Fruit fly (Drosophila melanogaster) whole organism, pupa: ENCODE results near the gene NimC2.
A peak's percentile ranks its signal among the peaks of the same experiment; 100 is the strongest.

Experiments used
- CG10348 ChIP-seq: fragments of 200-800 bp; sonication (Bioruptor generic); IDR thresholded peaks from 2 replicates; pipeline ENCODE4 v1.3.6; 2022; ENCODE audit warnings: missing biosample characterization, missing genetic modification characterization
- CG12605 ChIP-seq: fragments of 200-800 bp; sonication (Bioruptor generic); IDR thresholded peaks from 2 replicates; pipeline ENCODE4 v1.3.6; 2022; ENCODE audit warnings: missing biosample characterization, missing genetic modification characterization
- CG13204 ChIP-seq: fragments of 200-800 bp; sonication (Bioruptor generic); optimal IDR thresholded peaks from 2 replicates; lab custom pipeline; 2018; ENCODE audit warnings: missing biosample characterization, mild to moderate bottlenecking, missing genetic modification characterization, moderate library complexity
- CG14655 ChIP-seq: fragments of 200-800 bp; sonication (Bioruptor generic); optimal IDR thresholded peaks from 3 replicates; lab custom pipeline; 2017; ENCODE audit warnings: mild to moderate bottlenecking, missing biosample characterization, missing genetic modification reagents, missing genetic modification characterization
- CG15710 ChIP-seq: fragments of 200-800 bp; sonication (Bioruptor generic); optimal IDR thresholded peaks from 2 replicates; lab custom pipeline; 2018; ENCODE audit warnings: missing biosample characterization, mild to moderate bottlenecking, missing genetic modification characterization, moderate library complexity
- CG17806 ChIP-seq: fragments of 200-800 bp; sonication (Bioruptor generic); optimal IDR thresholded peaks from 2 replicates; lab custom pipeline; 2018; ENCODE audit warnings: missing biosample characterization, mild to moderate bottlenecking, missing genetic modification characterization, moderate library complexity
- CG32121 ChIP-seq: fragments of 200-800 bp; sonication (Bioruptor generic); IDR thresholded peaks from 2 replicates; pipeline ENCODE4 v1.3.6; 2022; ENCODE audit warnings: missing biosample characterization, missing genetic modification characterization
- CG34367 ChIP-seq: fragments of 200-800 bp; sonication (Bioruptor generic); optimal IDR thresholded peaks from 2 replicates; lab custom pipeline; 2018; ENCODE audit warnings: missing biosample characterization, mild to moderate bottlenecking, missing genetic modification characterization
- CG4496 ChIP-seq: fragments of 200-800 bp; sonication (Bioruptor generic); IDR thresholded peaks from 3 replicates; pipeline ENCODE4 v1.3.6; 2022; ENCODE audit warnings: missing biosample characterization, missing genetic modification characterization
- CG8159 ChIP-seq: fragments of 200-800 bp; sonication (Bioruptor generic); optimal IDR thresholded peaks from 3 replicates; lab custom pipeline; 2018; ENCODE audit warnings: missing biosample characterization, mild to moderate bottlenecking, missing genetic modification characterization, moderate library complexity
- CG8301 ChIP-seq: fragments of 200-800 bp; sonication (Bioruptor generic); optimal IDR thresholded peaks from 2 replicates; lab custom pipeline; 2018; ENCODE audit warnings: missing biosample characterization, mild to moderate bottlenecking, missing genetic modification characterization
- CG9948 ChIP-seq: fragments of 200-800 bp; sonication (Bioruptor generic); optimal IDR thresholded peaks from 2 replicates; lab custom pipeline; 2018; ENCODE audit warnings: missing biosample characterization, mild to moderate bottlenecking, missing genetic modification characterization, moderate library complexity
- D1 ChIP-seq: fragments of 200-800 bp; sonication (Bioruptor generic); optimal IDR thresholded peaks from 2 replicates; lab custom pipeline; 2018; ENCODE audit warnings: missing biosample characterization, mild to moderate bottlenecking, missing genetic modification characterization, moderate library complexity
- EcR ChIP-seq: fragments of 200-800 bp; sonication (Bioruptor generic); optimal IDR thresholded peaks from 3 replicates; lab custom pipeline; 2019; ENCODE audit warnings: missing biosample characterization, missing genetic modification characterization, mild to moderate bottlenecking, moderate library complexity, missing genetic modification reagents
- Ets98B ChIP-seq: fragments of 200-800 bp; sonication (Bioruptor generic); IDR thresholded peaks from 2 replicates; pipeline ENCODE4 v1.3.6; 2022; ENCODE audit warnings: missing biosample characterization, missing genetic modification characterization
- Pif1A ChIP-seq: fragments of 200-800 bp; sonication (Bioruptor generic); optimal IDR thresholded peaks from 3 replicates; lab custom pipeline; 2016; ENCODE audit warnings: missing biosample characterization, missing genetic modification characterization
- Pif1B ChIP-seq: fragments of 200-800 bp; sonication (Bioruptor generic); optimal IDR thresholded peaks from 3 replicates; lab custom pipeline; 2016; ENCODE audit warnings: missing biosample characterization, missing genetic modification characterization
- Snoo ChIP-seq: fragments of 200-800 bp; sonication (Bioruptor generic); optimal IDR thresholded peaks from 3 replicates; lab custom pipeline; 2017; ENCODE audit warnings: missing biosample characterization, mild to moderate bottlenecking, missing genetic modification characterization, inconsistent platforms
- fd96Ca ChIP-seq: fragments of 200-800 bp; sonication (Bioruptor generic); IDR thresholded peaks from 3 replicates; pipeline ENCODE4 v1.3.6; 2022; ENCODE audit warnings: missing biosample characterization, missing genetic modification characterization
- gl ChIP-seq: fragments of 200-800 bp; sonication (Bioruptor generic); optimal IDR thresholded peaks from 2 replicates; lab custom pipeline; 2018; ENCODE audit warnings: missing biosample characterization, mild to moderate bottlenecking, missing genetic modification characterization
- rn ChIP-seq: fragments of 200-800 bp; sonication (Bioruptor generic); IDR thresholded peaks from 2 replicates; pipeline ENCODE4 v1.3.6; 2022; ENCODE audit warnings: missing biosample characterization, missing genetic modification characterization

Gene NimC2

DNA sequence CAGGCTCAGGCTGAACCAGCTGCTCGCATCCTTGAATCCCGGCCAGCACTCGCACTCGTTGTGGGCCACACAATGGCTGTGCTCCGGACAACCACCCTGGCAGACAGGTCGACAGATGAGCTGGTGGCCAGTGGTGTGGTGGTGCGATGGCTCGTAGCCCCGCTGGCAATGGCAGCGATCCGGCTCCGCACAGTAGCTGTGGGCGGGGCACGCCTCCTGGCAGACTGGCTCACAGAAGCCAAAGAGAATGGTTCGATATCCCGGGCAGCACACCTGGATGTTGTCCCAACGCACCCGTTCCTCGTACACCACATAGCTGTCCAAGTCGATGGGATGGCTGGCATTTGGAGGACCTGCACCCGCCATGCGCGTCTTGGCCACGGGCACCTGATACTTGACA, 39.7 kb downstream of the NimC2 start:
- TF ChIP-seq CG17806 (tag; lab: Kevin White, UChicago), result no peak
- TF ChIP-seq Pif1A, result no peak
- no peak for TF ChIP-seq CG14655
- TF ChIP-seq CG13204 (GFP tag; lab: Kevin White, UChicago), result no peak
- TF ChIP-seq rn (GFP tag; lab: Robert Waterston, UW), result no peak
- TF ChIP-seq Pif1B (GFP tag; lab: Kevin White, UChicago), result no peak
- TF ChIP-seq CG10348 (GFP tag; lab: Robert Waterston, UW), result no peak
- TF ChIP-seq D1, result no peak
- TF ChIP-seq CG15710 (tag; lab: Kevin White, UChicago), result no peak

DNA sequence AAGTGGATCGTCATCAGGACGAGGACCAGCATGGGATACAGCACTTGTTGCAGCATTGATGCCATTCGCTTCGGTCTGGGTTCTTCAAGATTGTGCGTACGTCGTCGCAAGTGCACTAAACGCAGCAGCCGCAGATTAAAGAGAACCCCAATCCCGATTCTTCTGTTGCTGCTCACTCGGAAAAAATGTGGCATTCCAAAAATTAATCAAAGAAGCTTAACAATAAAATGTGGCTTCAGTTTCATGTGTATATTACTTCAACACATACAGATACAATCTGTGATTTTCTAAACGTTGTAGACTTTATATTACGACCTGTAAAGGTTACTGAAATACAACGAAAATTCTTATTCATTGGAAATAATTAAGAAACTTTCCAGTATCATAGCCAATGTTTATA, 40.2 kb downstream of the NimC2 start, which contains the start of gene NimC3:
Gene NimC3 (minus strand): TSS at position 101 of the 400 bp plus-strand sequence.
- no peak for TF ChIP-seq Pif1A
- TF ChIP-seq CG14655, result peak; percentile 46
- TF ChIP-seq CG32121, result no peak
- peak; percentile 27 for TF ChIP-seq CG9948 (tag; lab: Kevin White, UChicago)
- no peak for TF ChIP-seq D1
- TF ChIP-seq rn (GFP tag; lab: Robert Waterston, UW), result no peak
- no peak for TF ChIP-seq Ets98B (GFP tag; lab: Robert Waterston, UW)
- TF ChIP-seq CG15710 (tag; lab: Kevin White, UChicago), result no peak
- no peak for TF ChIP-seq CG17806 (tag; lab: Kevin White, UChicago)
- peak; percentile 19 for TF ChIP-seq CG8301 (tag; lab: Kevin White, UChicago)
- no peak for TF ChIP-seq CG4496 (GFP tag; lab: Robert Waterston, UW)
- TF ChIP-seq fd96Ca (GFP tag; lab: Robert Waterston, UW), result no peak; the same call in 2 of the 3 replicates
- TF ChIP-seq CG10348 (GFP tag; lab: Robert Waterston, UW), result no peak
- TF ChIP-seq gl (tag; lab: Kevin White, UChicago), result no peak
- no peak for TF ChIP-seq Pif1B (GFP tag; lab: Kevin White, UChicago)
- TF ChIP-seq EcR (GFP tag; lab: Kevin White, UChicago), result no peak
- TF ChIP-seq CG13204 (GFP tag; lab: Kevin White, UChicago), result no peak
- TF ChIP-seq CG8159 (tag; lab: Kevin White, UChicago), result peak; percentile 41
- TF ChIP-seq Snoo (tag; lab: Kevin White, UChicago), result no peak
- no peak for TF ChIP-seq CG12605 (GFP tag; lab: Robert Waterston, UW)
- TF ChIP-seq CG34367 (tag; lab: Kevin White, UChicago), result no peak
- TF ChIP-seq, all 21 proteins: peak for 4

DNA sequence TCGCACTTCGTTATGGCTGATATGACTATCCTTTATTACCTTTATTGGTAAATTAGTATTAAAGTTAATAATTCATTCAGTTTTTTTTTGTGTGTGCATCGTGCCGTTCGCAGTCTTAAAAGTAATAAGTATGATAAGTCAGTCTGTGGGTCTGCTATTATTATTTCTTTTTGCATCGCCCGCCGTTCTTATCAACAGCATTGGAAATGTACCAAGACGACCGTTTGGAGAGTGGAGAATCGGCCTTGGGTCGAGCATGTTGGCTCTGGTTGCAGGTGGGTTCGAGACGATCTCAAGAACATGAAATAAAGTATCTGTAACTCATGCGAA, 40.6 kb downstream of the NimC2 start:
- TF ChIP-seq CG13204 (GFP tag; lab: Kevin White, UChicago), result no peak
- no peak for TF ChIP-seq CG4496 (GFP tag; lab: Robert Waterston, UW)
- no peak for TF ChIP-seq CG34367 (tag; lab: Kevin White, UChicago)
- TF ChIP-seq CG10348 (GFP tag; lab: Robert Waterston, UW), result no peak
- TF ChIP-seq Pif1A, result no peak
- no peak for TF ChIP-seq CG9948 (tag; lab: Kevin White, UChicago)
- TF ChIP-seq EcR (GFP tag; lab: Kevin White, UChicago), result no peak
- TF ChIP-seq gl (tag; lab: Kevin White, UChicago), result no peak
- no peak for TF ChIP-seq D1
- TF ChIP-seq CG17806 (tag; lab: Kevin White, UChicago), result no peak
- no peak for TF ChIP-seq rn (GFP tag; lab: Robert Waterston, UW)
- TF ChIP-seq CG32121, result no peak
- no peak for TF ChIP-seq Snoo (tag; lab: Kevin White, UChicago)
- no peak for TF ChIP-seq Pif1B (GFP tag; lab: Kevin White, UChicago)
- no peak for TF ChIP-seq CG14655
- TF ChIP-seq CG12605 (GFP tag; lab: Robert Waterston, UW), result no peak

DNA sequence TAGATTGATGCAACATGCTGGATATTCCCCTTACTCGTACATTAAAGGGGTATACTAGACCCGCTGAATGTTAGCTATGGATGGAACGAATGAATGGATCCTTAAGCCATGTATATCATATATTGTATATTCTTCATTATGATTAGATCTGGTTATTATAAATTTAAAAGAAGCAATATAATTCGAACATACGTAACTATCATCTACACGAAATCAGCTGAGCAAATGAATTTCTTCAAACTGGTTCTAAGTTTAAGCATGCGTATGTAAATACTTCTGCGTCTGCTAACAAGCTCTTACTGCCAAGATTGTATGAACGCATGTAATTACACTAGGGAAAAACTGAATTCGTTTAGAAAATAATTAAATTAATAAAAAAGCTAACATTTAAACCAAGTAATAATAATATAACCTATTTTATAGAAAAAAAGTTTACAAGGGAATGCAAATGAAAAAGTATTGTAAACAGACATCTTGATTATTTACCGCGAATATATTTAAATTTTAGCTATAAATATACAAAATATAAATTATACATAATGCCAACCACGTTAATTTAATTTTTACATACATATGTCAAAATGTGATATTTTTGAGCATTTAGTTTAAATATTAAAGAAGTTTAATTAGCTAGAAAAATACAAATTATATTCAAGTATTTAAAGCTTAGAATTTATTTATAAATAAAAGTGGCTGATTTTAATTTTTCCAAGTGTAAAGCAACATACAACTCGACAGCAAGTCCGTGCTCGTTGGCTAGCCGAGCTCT, 41.1 kb downstream of the NimC2 start:
- TF ChIP-seq EcR (GFP tag; lab: Kevin White, UChicago) (no peak), CG9948 (tag; lab: Kevin White, UChicago) (peak; percentile 74), CG15710 (tag; lab: Kevin White, UChicago) (peak; percentile 65), CG8159 (tag; lab: Kevin White, UChicago) (peak; percentile 78), Pif1A (peak; percentile 75), Pif1B (GFP tag; lab: Kevin White, UChicago) (peak; percentile 74), gl (tag; lab: Kevin White, UChicago) (peak; percentile 51), CG8301 (tag; lab: Kevin White, UChicago) (peak; percentile 76), CG10348 (GFP tag; lab: Robert Waterston, UW) (no peak), D1 (peak; percentile 51), CG17806 (tag; lab: Kevin White, UChicago) (peak; percentile 60), CG13204 (GFP tag; lab: Kevin White, UChicago) (no peak), CG4496 (GFP tag; lab: Robert Waterston, UW) (peak; percentile 92), rn (GFP tag; lab: Robert Waterston, UW) (0 out of 2 replicates have a peak, but pooled peaks have one; percentile 21), Snoo (tag; lab: Kevin White, UChicago) (peak; percentile 0), Ets98B (GFP tag; lab: Robert Waterston, UW) (peak; percentile 86), CG12605 (GFP tag; lab: Robert Waterston, UW) (peak; percentile 62; the same call in 1 of the 2 replicates), CG32121 (peak; percentile 82), CG34367 (tag; lab: Kevin White, UChicago) (peak; percentile 35), fd96Ca (GFP tag; lab: Robert Waterston, UW) (peak; percentile 73; the same call in 2 of the 3 replicates), CG14655 (peak; percentile 66)

DNA sequence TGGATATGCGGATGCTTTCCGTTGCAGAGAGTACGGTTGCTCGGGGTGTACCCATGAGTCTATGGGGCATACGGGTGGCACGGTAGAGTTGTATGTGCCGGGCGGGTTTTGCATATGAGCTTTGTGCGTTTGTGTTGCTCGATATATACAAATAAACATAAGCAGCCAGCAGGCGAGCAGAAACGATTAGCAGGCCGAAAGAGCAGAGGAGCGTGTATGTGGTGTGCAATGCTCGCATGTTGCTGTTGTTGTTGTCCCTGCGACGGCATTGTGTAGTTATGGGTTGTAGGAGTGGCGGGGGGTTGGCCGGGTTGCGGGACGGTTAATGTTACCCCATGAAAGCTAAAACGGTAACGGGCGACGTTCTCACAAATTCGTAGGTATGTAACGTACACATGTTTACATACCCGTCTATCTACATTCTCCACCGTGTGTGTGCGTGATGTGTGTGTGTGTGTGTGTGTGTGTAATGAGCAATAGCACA, 41.8 kb downstream of the NimC2 start:
- peak; percentile 38 for TF ChIP-seq CG13204 (GFP tag; lab: Kevin White, UChicago)
- no peak for TF ChIP-seq CG9948 (tag; lab: Kevin White, UChicago)
- TF ChIP-seq fd96Ca (GFP tag; lab: Robert Waterston, UW), result peak; percentile 70
- no peak for TF ChIP-seq CG34367 (tag; lab: Kevin White, UChicago)
- no peak for TF ChIP-seq EcR (GFP tag; lab: Kevin White, UChicago)
- TF ChIP-seq Snoo (tag; lab: Kevin White, UChicago), result no peak
- no peak for TF ChIP-seq gl (tag; lab: Kevin White, UChicago)
- TF ChIP-seq Pif1B (GFP tag; lab: Kevin White, UChicago), result no peak
- no peak for TF ChIP-seq CG8159 (tag; lab: Kevin White, UChicago)
- no peak for TF ChIP-seq CG17806 (tag; lab: Kevin White, UChicago)
- peak; percentile 35 for TF ChIP-seq Pif1A
- TF ChIP-seq D1, result no peak
- TF ChIP-seq Ets98B (GFP tag; lab: Robert Waterston, UW), result peak; percentile 65
- peak; percentile 96 for TF ChIP-seq CG4496 (GFP tag; lab: Robert Waterston, UW)
- no peak for TF ChIP-seq CG12605 (GFP tag; lab: Robert Waterston, UW)
- TF ChIP-seq rn (GFP tag; lab: Robert Waterston, UW), result no peak
